Worm (Caenorhabditis elegans): ENCODE results near the gene T11F9.14.

T11F9.14 gene

DNA sequence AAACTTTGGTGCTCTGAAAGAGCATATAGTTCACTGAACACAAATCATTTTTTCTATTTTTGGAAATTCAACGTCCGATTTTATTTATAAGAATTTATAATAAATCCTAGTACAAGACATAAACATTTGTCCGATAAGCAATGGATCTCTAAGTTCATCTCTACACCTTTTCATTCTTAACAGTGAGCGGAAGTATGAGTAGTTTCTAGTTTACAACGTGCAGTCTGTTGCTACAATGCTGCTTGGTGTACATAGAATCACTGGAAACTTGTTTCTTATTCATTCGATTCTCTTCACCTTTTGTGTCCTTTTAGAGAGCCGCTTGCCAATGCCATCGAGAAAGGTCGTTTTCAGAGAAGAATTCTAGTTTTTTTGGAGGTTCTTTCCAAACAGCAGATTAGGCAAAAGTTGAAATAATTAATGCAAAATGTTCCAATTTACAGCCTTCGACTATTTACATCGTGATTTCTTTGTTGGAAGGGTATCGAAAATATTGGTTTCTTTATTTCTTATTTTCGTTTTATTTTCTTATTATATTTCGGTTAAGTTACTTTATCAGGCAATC lies 46.4 kb upstream of the T11F9.14 start:
- no peak for TF ChIP-seq sptf-2 (GFP tag; optimal IDR thresholded peaks at IDR 0.05)
- TF ChIP-seq madf-6 (GFP tag; IDR thresholded peaks at IDR 0.05) = no peak
- TF ChIP-seq B0336.3 (GFP tag; IDR thresholded peaks at IDR 0.05) = no peak
- no peak for TF ChIP-seq nfyb-1 (GFP tag; IDR thresholded peaks at IDR 0.05)
- TF ChIP-seq K11D2.4 (GFP tag; IDR thresholded peaks at IDR 0.05) = no peak
- no peak for TF ChIP-seq unc-62 (GFP tag; optimal IDR thresholded peaks at IDR 0.05)
- no peak for TF ChIP-seq F57C9.4 (tag; optimal IDR thresholded peaks at IDR 0.05)
- no peak for TF ChIP-seq snpc-1.3 (tag; optimal IDR thresholded peaks at IDR 0.05; ENCODE audit: insufficient read depth)
- no peak for TF ChIP-seq Y53G8AR.9 (GFP tag; conservative IDR thresholded peaks at IDR 0.05)
- no peak for TF ChIP-seq hmg-1.2 (GFP tag; IDR thresholded peaks at IDR 0.05)
- no peak for TF ChIP-seq F57A8.1 (GFP tag; optimal IDR thresholded peaks at IDR 0.05)
- TF ChIP-seq die-1 (tag; optimal IDR thresholded peaks at IDR 0.05) = no peak
- TF ChIP-seq zim-3 (tag; optimal IDR thresholded peaks at IDR 0.05) = no peak
- TF ChIP-seq ztf-3 (GFP tag; optimal IDR thresholded peaks at IDR 0.05) = no peak
- no peak for TF ChIP-seq sdz-38 (tag; optimal IDR thresholded peaks at IDR 0.05)
- no peak for TF ChIP-seq rec-8 (tag; optimal IDR thresholded peaks at IDR 0.05)
- TF ChIP-seq lin-54 (GFP tag; optimal IDR thresholded peaks at IDR 0.05) = no peak
- TF ChIP-seq B0261.1 (tag; optimal IDR thresholded peaks at IDR 0.05) = no peak

DNA sequence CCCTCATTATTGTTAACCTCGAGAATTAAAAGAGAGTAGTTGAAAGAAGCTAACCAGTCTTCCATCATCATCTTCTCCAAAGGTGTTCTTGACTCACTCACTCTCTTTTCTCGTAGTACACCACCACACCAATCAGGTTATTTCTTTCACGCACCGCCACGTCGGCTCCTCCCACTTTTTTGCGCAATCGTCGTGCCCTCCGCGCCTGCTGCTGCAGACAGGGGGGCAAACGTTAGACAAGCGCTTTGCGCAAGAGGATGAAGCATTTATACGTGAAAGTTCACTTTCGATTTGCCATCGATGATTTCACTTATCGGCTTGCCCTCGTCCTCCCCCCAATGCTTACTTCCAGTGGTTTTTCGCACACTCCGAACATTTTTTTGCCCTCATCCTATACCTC lies 44.7 kb upstream of the T11F9.14 start:
- TF ChIP-seq zfh-2 (GFP tag; conservative IDR thresholded peaks at IDR 0.05) (peak; percentile 69), T26A5.8 (tag; optimal IDR thresholded peaks at IDR 0.05) (no peak)

DNA sequence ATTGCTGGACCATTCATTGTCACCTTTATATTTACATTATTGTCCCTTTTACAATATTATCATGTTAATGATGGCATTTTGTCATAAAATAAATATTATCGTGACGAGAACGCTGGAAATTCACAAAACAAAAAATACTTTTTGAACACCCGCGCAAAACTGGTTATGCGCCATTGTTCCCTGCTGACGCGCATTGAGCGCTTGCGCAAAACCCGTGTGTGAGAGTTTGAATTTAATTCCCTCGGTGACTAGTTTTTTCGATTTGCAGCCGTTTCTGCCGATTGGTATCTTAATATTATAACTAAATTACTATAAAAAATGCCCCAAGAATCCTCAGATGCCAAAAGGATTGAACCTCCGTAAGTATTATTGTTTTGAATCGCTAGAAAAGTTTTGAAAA lies 40.8 kb upstream of the T11F9.14 start, which contains the start of gene pafo-1:
Gene pafo-1 (plus strand): TSS at position 256 of the 400 bp plus-strand sequence.
- TF ChIP-seq D2030.7 (GFP tag; IDR thresholded peaks at IDR 0.05) (peak; percentile 85), snpc-1.1 (tag; optimal IDR thresholded peaks at IDR 0.05; ENCODE audit: insufficient read depth) (peak; percentile 47), F10E7.11 (tag; optimal IDR thresholded peaks at IDR 0.05) (peak; percentile 10), ets-4 (GFP tag; optimal IDR thresholded peaks at IDR 0.05) (no peak), ama-1 (optimal IDR thresholded peaks at IDR 0.05) (no peak), ama-1 (GFP tag; optimal IDR thresholded peaks at IDR 0.05) (no peak), die-1 (tag; optimal IDR thresholded peaks at IDR 0.05) (no peak), hlh-12 (tag; optimal IDR thresholded peaks at IDR 0.05) (no peak), ZK185.1 (tag; optimal IDR thresholded peaks at IDR 0.05; ENCODE audit: poor library complexity, severe bottlenecking) (peak; percentile 88), nhr-120 (GFP tag; IDR thresholded peaks at IDR 0.05) (no peak), C06A6.2 (GFP tag; conservative IDR thresholded peaks at IDR 0.05) (peak; percentile 78), attf-6 (GFP tag; IDR thresholded peaks at IDR 0.05) (peak; percentile 54; the same call in 1 of the 2 replicates), ceh-100 (GFP tag; IDR thresholded peaks at IDR 0.05) (peak; percentile 84), Y53G8AR.9 (GFP tag; conservative IDR thresholded peaks at IDR 0.05) (peak; percentile 91), nhr-80 (tag; optimal IDR thresholded peaks at IDR 0.05) (peak; percentile 27), repo-1 (tag; optimal IDR thresholded peaks at IDR 0.05) (peak; percentile 85), madf-8 (GFP tag; conservative IDR thresholded peaks at IDR 0.05) (peak; percentile 61), let-526 (GFP tag; IDR thresholded peaks at IDR 0.05) (peak; percentile 64; the same call in 1 of the 2 replicates), nfya-2 (GFP tag; IDR thresholded peaks at IDR 0.05) (no peak), B0035.1 (tag; optimal IDR thresholded peaks at IDR 0.05) (peak; percentile 35), K12H6.12 (tag; optimal IDR thresholded peaks at IDR 0.05) (peak; percentile 42), attf-3 (GFP tag; conservative IDR thresholded peaks at IDR 0.05) (peak; percentile 62; the same call in 1 of the 2 replicates), lsy-27 (tag; optimal IDR thresholded peaks at IDR 0.05; ENCODE audit: borderline replicate concordance, insufficient read depth) (no peak), hmg-1.2 (GFP tag; IDR thresholded peaks at IDR 0.05) (peak; percentile 64), ztf-18 (tag; optimal IDR thresholded peaks at IDR 0.05) (peak; percentile 99), F37B4.10 (GFP tag; IDR thresholded peaks at IDR 0.05) (no peak), ceh-27 (GFP tag; optimal IDR thresholded peaks at IDR 0.05) (peak; percentile 71), aptf-2 (GFP tag; conservative IDR thresholded peaks at IDR 0.05) (no peak), ceh-79 (tag; optimal IDR thresholded peaks at IDR 0.05) (no peak)
